Worm (Caenorhabditis elegans): Measurements from ENCODE around the gene ZK1307.1.

ZK1307.1 gene

DNA sequence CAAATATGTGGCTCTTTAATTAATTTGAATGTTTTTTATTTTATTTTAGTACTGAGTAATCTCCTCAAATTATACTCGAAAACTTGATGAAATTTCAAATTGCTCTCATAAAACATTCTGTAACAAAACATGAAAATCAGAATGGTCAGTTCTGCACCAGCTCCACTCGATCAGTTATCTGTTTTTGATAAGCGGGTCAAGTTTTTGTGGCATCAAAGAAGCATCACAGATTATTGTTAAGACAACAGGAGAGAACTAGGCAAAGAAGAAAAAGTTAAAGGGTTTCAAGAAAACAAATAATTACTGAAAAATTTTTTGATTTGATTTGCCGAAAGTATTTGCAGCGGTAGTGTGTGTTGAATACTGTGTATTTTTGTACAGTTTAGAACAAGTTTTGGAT is 48.2 kb downstream of the ZK1307.1 start:
- TF ChIP-seq dmd-6 (GFP tag; IDR thresholded peaks at IDR 0.05) = peak; percentile 15; the same call in 1 of the 2 replicates
- no peak for TF ChIP-seq daf-16 (GFP tag; optimal IDR thresholded peaks at IDR 0.05)
- peak; percentile 70 for TF ChIP-seq daf-16 (tag; optimal IDR thresholded peaks at IDR 0.05)
- TF ChIP-seq aly-2 (tag; optimal IDR thresholded peaks at IDR 0.05) = no peak
- TF ChIP-seq nhr-28 (tag; optimal IDR thresholded peaks at IDR 0.05) = peak; percentile 42
- no peak for TF ChIP-seq ZK546.5 (tag; optimal IDR thresholded peaks at IDR 0.05)
- no peak for TF ChIP-seq T20F7.1 (GFP tag; optimal IDR thresholded peaks at IDR 0.05)
- TF ChIP-seq pha-4 (GFP tag; IDR thresholded peaks at IDR 0.05) = no peak
- TF ChIP-seq pha-4 (tag; optimal IDR thresholded peaks at IDR 0.05) = no peak
- TF ChIP-seq dve-1 (tag; optimal IDR thresholded peaks at IDR 0.05; ENCODE audit: insufficient read depth) = peak; percentile 69
- no peak for TF ChIP-seq zfp-3 (GFP tag; conservative IDR thresholded peaks at IDR 0.05)
- TF ChIP-seq ceh-20 (GFP tag; IDR thresholded peaks at IDR 0.05) = no peak
- TF ChIP-seq zag-1 (tag; optimal IDR thresholded peaks at IDR 0.05) = no peak
- TF ChIP-seq lir-3 (tag; optimal IDR thresholded peaks at IDR 0.05) = no peak

DNA sequence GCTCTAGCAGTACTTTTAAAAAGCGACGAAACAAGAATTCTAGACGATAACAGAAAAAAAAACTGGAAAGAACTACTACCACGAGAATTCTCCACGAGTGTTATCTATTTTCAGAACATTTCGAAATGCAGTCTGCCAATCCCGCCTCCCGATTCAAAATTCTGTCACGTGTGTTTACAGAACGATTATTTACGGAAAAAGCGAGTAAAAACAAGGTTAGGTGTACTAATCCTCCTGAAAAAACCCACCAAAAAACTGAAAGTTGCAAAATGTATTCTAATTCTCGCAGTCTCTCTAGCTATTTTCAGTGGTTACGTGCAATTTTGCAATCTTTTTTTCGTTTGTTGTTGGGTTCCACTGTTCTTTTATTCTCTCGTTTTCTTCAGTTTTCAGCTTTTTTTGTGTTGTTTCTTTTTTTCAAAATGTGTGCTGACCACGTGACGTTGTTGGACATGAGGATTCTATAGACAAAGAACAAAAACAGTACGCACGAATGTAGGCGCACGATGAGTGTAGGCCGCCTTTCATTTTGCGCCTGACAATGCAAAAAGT is 48.8 kb downstream of the ZK1307.1 start:
- TF ChIP-seq dmd-6 (GFP tag; IDR thresholded peaks at IDR 0.05) (peak; percentile 36), ctbp-1 (GFP tag; IDR thresholded peaks at IDR 0.05) (no peak), nhr-11 (tag; optimal IDR thresholded peaks at IDR 0.05) (peak; percentile 59), nhr-102 (tag; optimal IDR thresholded peaks at IDR 0.05) (no peak), hif-1 (tag; optimal IDR thresholded peaks at IDR 0.05) (peak; percentile 57 to 97), hlh-30 (tag; optimal IDR thresholded peaks at IDR 0.05; ENCODE audit: insufficient read depth) (peak; percentile 36), unc-39 (tag; optimal IDR thresholded peaks at IDR 0.05) (no peak), dve-1 (tag; optimal IDR thresholded peaks at IDR 0.05; ENCODE audit: insufficient read depth) (peak; percentile 67), daf-16 (GFP tag; optimal IDR thresholded peaks at IDR 0.05) (no peak), daf-16 (tag; optimal IDR thresholded peaks at IDR 0.05) (peak; percentile 63), mdl-1 (tag; optimal IDR thresholded peaks at IDR 0.05) (peak in 1 of 2 experiments; percentile 77), hlh-11 (tag; optimal IDR thresholded peaks at IDR 0.05) (peak; percentile 38), aha-1 (tag) (peak; percentile 94), daf-19 (GFP tag; conservative IDR thresholded peaks at IDR 0.05) (no peak), ZK546.5 (tag; optimal IDR thresholded peaks at IDR 0.05) (no peak), ZK337.2 (GFP tag; IDR thresholded peaks at IDR 0.05) (no peak), T20F7.1 (GFP tag; optimal IDR thresholded peaks at IDR 0.05) (peak; percentile 2)

DNA sequence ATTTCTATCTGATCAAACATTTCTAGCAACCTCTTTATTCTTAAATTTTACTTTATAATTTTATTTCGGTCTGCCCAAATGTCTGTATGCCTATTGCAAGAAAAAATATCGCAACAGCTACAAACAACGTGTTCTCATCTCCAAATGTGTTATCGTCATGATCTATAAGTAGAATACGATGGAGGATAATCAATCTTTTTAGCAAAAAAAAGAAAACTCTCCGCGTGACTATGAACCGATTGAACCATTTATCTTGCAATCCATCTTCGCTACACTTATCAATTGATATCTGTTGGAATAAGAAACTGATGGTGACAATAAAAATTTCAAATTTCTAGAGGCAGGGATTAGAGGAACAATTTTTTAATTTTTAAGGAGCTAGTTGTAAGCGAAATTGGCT is 49.4 kb downstream of the ZK1307.1 start:
- no peak for TF ChIP-seq lin-15B (tag; optimal IDR thresholded peaks at IDR 0.05)
- TF ChIP-seq gei-8 (GFP tag; optimal IDR thresholded peaks at IDR 0.05) = no peak
- no peak for TF ChIP-seq lin-39 (tag; optimal IDR thresholded peaks at IDR 0.05)
- TF ChIP-seq nhr-25 (tag; optimal IDR thresholded peaks at IDR 0.05; ENCODE audit: borderline replicate concordance, insufficient read depth) = no peak
- TF ChIP-seq lin-38 (GFP tag; IDR thresholded peaks at IDR 0.05) = no peak
- TF ChIP-seq mxl-2 (GFP tag; conservative IDR thresholded peaks at IDR 0.05) = no peak
- no peak for TF ChIP-seq tag-97 (GFP tag; IDR thresholded peaks at IDR 0.05)
- TF ChIP-seq nhr-11 (tag; optimal IDR thresholded peaks at IDR 0.05) = peak; percentile 42
- peak in 1 of 2 experiments; percentile 8 for TF ChIP-seq unc-62 (GFP tag; optimal IDR thresholded peaks at IDR 0.05 in 1 of 2)
- no peak for TF ChIP-seq unc-62 (tag; optimal IDR thresholded peaks at IDR 0.05)
- TF ChIP-seq nhr-76 (tag; optimal IDR thresholded peaks at IDR 0.05) = no peak
- TF ChIP-seq fos-1 (tag; optimal IDR thresholded peaks at IDR 0.05) = no peak
- TF ChIP-seq hlh-30 (tag; optimal IDR thresholded peaks at IDR 0.05; ENCODE audit: insufficient read depth) = peak; percentile 45
- TF ChIP-seq F49E8.2 (tag; optimal IDR thresholded peaks at IDR 0.05; ENCODE audit: borderline replicate concordance) = no peak
- no peak for TF ChIP-seq dpl-1 (GFP tag; optimal IDR thresholded peaks at IDR 0.05)
- no peak for TF ChIP-seq ceh-62 (tag; optimal IDR thresholded peaks at IDR 0.05)
- no peak for TF ChIP-seq unc-39 (tag; optimal IDR thresholded peaks at IDR 0.05)
- no peak for TF ChIP-seq mep-1 (tag; optimal IDR thresholded peaks at IDR 0.05)
- TF ChIP-seq nhr-28 (tag; optimal IDR thresholded peaks at IDR 0.05) = peak; percentile 61
- no peak for TF ChIP-seq egl-43 (GFP tag; IDR thresholded peaks at IDR 0.05)
- no peak for TF ChIP-seq madf-5 (GFP tag; IDR thresholded peaks at IDR 0.05)
- peak in 1 of 2 experiments; percentile 59 for TF ChIP-seq mdl-1 (tag; optimal IDR thresholded peaks at IDR 0.05)
- TF ChIP-seq F10B5.3 (tag; optimal IDR thresholded peaks at IDR 0.05) = no peak
- no peak for TF ChIP-seq nhr-102 (tag; optimal IDR thresholded peaks at IDR 0.05)
- no peak for TF ChIP-seq ceh-32 (tag; optimal IDR thresholded peaks at IDR 0.05; ENCODE audit: poor library complexity)
- no peak for TF ChIP-seq dmd-9 (GFP tag; IDR thresholded peaks at IDR 0.05)
- no peak for TF ChIP-seq madf-9 (GFP tag; conservative IDR thresholded peaks at IDR 0.05)
- TF ChIP-seq F44E2.7 (GFP tag; IDR thresholded peaks at IDR 0.05) = no peak
